Worm (Caenorhabditis elegans): ENCODE measurements around the gene T19D12.2.

DNA sequence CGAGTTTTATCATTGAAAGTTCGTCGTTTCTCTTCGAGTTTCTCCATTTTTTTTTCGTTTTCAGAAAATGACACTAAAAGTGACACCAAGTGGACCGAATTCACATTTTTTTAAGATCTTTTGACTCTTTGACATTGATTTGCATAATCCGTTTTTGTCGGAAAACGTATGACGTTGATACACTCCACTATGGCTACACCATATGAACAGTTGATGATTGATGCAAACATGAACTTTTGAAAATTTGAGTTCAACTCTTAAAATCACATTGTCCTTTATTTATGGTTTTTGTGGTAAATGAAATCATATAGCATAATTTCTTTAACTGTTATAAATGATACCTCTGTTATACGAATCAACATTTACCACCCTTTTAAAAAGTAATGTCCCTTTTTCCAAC lies 2.4 kb upstream of the T19D12.2 start, which contains the start of gene T19D12.10:
- no peak for TF ChIP-seq lir-1 (GFP tag; conservative IDR thresholded peaks at IDR 0.05)
- no peak for TF ChIP-seq die-1 (tag; optimal IDR thresholded peaks at IDR 0.05)
- no peak for TF ChIP-seq F49E8.2 (tag; optimal IDR thresholded peaks at IDR 0.05; ENCODE audit: insufficient read depth)
- TF ChIP-seq nhr-90 (tag; optimal IDR thresholded peaks at IDR 0.05), result no peak
- TF ChIP-seq ets-4 (GFP tag; optimal IDR thresholded peaks at IDR 0.05), result no peak
- no peak for TF ChIP-seq madf-6 (GFP tag; IDR thresholded peaks at IDR 0.05)
- no peak for TF ChIP-seq egl-18 (GFP tag; IDR thresholded peaks at IDR 0.05)
- no peak for TF ChIP-seq hlh-12 (tag; optimal IDR thresholded peaks at IDR 0.05)

Data from whole organism, young adult.